Worm (Caenorhabditis elegans): ENCODE data around the gene nlp-6.

Gene nlp-6

DNA sequence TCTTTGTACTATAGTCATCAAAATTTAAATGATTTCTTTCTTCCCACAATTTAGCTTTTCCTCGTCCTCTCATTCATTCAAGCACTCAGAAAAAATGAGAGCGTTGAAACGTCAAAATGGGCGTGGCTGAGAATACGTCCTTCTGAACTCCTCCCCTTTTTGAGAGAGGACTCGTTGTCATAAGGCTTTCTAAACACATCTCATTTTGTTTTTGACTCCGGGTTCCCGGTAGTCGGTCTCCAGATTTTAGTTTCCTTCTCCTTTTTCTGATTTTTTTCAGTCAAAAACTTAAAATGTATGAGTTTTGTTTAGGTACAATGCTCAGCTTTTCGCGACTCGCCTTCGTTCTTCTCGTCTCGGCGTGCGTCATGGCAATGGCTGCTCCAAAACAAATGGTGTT, at the start of gene nlp-6:
nlp-6 (plus strand) TSS at position 301 of the 400 bp plus-strand sequence.
- TF ChIP-seq hmg-4 (GFP tag; optimal IDR thresholded peaks at IDR 0.05) (no peak), F13C5.2 (tag; optimal IDR thresholded peaks at IDR 0.05) (no peak), ceh-36 (tag; optimal IDR thresholded peaks at IDR 0.05) (no peak), flt-1 (GFP tag; IDR thresholded peaks at IDR 0.05) (no peak), pes-1 (GFP tag; IDR thresholded peaks at IDR 0.05) (no peak), B0310.2 (tag; optimal IDR thresholded peaks at IDR 0.05) (no peak), scrt-1 (GFP tag; IDR thresholded peaks at IDR 0.05) (no peak), tra-4 (tag; optimal IDR thresholded peaks at IDR 0.05) (no peak), sea-1 (GFP tag; conservative IDR thresholded peaks at IDR 0.05) (no peak), ceh-13 (GFP tag; optimal IDR thresholded peaks at IDR 0.05) (no peak), ama-1 (optimal IDR thresholded peaks at IDR 0.05) (no peak), aly-1 (tag; optimal IDR thresholded peaks at IDR 0.05) (no peak), hnd-1 (tag; optimal IDR thresholded peaks at IDR 0.05) (no peak)

DNA sequence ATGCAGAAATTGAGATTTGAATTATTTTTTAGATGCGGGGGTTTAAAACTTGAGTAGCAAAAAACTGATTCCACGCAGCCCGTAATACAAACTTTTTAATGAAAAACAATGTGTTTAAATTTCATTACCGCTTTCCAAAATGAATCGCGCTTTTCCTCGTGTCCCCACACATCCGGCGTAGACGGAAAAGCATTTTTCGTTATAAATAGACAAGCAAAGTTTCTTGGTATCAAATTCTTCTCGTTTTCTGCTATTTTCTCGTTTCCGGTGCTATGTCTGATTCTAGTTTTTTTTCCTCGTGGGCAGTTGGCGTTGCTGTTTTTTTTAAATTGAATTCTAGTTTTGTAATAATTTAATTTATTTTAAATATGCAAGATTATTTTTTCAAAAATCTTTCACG, 49.2 kb upstream of the nlp-6 start:
- TF ChIP-seq ets-7 (tag; optimal IDR thresholded peaks at IDR 0.05) = no peak
- TF ChIP-seq scrt-1 (GFP tag; IDR thresholded peaks at IDR 0.05) = no peak
- TF ChIP-seq tbx-11 (GFP tag; IDR thresholded peaks at IDR 0.05) = no peak
- TF ChIP-seq hmg-4 (GFP tag; optimal IDR thresholded peaks at IDR 0.05) = no peak
- TF ChIP-seq hnd-1 (tag; optimal IDR thresholded peaks at IDR 0.05) = no peak
- no peak for TF ChIP-seq aly-1 (tag; optimal IDR thresholded peaks at IDR 0.05)
- no peak for TF ChIP-seq sea-1 (GFP tag; conservative IDR thresholded peaks at IDR 0.05)
- TF ChIP-seq F13C5.2 (tag; optimal IDR thresholded peaks at IDR 0.05) = no peak
- TF ChIP-seq tra-4 (tag; optimal IDR thresholded peaks at IDR 0.05) = no peak

DNA sequence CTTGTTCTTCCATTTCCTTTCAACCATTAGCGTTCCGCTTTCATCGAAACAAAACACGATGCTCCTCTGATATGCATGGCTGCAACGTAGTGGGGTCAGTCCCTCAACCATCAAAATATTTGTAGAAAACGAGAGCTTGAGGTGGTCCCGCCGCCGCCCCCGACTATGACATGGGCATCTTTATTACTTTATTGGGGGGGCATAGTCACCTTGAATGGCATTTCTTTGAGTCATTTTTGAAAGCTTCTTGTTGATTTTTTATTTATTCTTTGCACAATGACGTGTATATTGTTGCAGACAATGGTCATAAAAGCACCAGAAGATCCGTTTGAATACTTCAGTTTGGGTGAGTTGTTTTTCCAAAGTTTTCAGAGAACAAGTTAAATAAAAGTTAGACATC, 48.0 kb upstream of the nlp-6 start, which contains the start of gene ncs-7:
ncs-7 (plus strand) TSS at position 301 of the 400 bp plus-strand sequence.
- TF ChIP-seq tbx-11 (GFP tag; IDR thresholded peaks at IDR 0.05) (no peak), hmg-4 (GFP tag; optimal IDR thresholded peaks at IDR 0.05) (no peak), tbx-37 (GFP tag; conservative IDR thresholded peaks at IDR 0.05) (no peak), flt-1 (GFP tag; IDR thresholded peaks at IDR 0.05) (no peak), hnd-1 (tag; optimal IDR thresholded peaks at IDR 0.05) (no peak)

DNA sequence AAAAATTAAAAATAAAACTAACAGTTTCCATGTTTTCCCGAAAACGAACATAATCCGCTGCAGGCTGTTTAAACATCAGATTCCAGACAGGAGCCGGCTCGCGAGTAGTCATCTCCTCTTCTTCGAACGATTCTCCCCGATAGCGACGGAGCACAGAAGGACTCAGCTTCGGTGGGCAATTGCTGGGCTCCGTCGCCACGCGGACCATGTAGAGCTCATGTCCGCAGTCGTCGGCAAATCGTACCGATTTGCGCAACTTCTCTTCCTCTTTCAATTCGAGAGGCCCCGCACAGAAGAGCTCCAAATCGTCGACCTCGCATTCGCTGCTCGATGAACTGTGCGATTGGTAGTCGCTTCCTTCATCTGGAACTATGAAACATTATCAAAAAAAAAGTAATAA, 37.0 kb upstream of the nlp-6 start:
- TF ChIP-seq hmbx-1 (tag; optimal IDR thresholded peaks at IDR 0.05) (no peak), ceh-13 (GFP tag; optimal IDR thresholded peaks at IDR 0.05) (no peak), sea-1 (GFP tag; conservative IDR thresholded peaks at IDR 0.05) (no peak), tra-4 (tag; optimal IDR thresholded peaks at IDR 0.05) (no peak), hmg-4 (GFP tag; optimal IDR thresholded peaks at IDR 0.05) (no peak), tbx-11 (GFP tag; IDR thresholded peaks at IDR 0.05) (no peak), F13C5.2 (tag; optimal IDR thresholded peaks at IDR 0.05) (no peak), aly-1 (tag; optimal IDR thresholded peaks at IDR 0.05) (no peak), ama-1 (optimal IDR thresholded peaks at IDR 0.05) (no peak), hnd-1 (tag; optimal IDR thresholded peaks at IDR 0.05) (no peak), tbx-37 (GFP tag; conservative IDR thresholded peaks at IDR 0.05) (no peak), flt-1 (GFP tag; IDR thresholded peaks at IDR 0.05) (no peak), ceh-36 (tag; optimal IDR thresholded peaks at IDR 0.05) (no peak), B0310.2 (tag; optimal IDR thresholded peaks at IDR 0.05) (no peak), ets-7 (tag; optimal IDR thresholded peaks at IDR 0.05) (no peak), scrt-1 (GFP tag; IDR thresholded peaks at IDR 0.05) (no peak), pes-1 (GFP tag; IDR thresholded peaks at IDR 0.05) (no peak)

DNA sequence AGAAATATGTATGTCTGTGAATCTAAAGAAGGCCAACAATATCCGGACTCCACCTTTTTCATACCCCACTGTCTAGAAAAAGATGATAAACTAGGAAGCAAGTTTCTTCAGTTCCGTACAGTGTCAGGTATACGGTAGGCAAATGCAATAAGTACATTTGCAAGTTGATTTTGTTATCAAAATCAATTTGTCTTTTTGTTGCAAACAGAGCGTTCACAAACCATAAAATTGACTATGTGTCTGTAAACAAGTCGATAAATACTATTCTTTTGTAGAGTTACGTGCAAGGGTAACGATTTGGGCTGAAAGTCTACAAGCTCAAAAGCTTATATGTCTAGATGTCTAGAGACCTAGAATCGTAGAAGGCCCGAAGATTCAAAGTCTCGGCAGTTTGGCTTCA, 36.5 kb upstream of the nlp-6 start:
- TF ChIP-seq hmbx-1 (tag; optimal IDR thresholded peaks at IDR 0.05) = no peak
- no peak for TF ChIP-seq pes-1 (GFP tag; IDR thresholded peaks at IDR 0.05)
- no peak for TF ChIP-seq ceh-36 (tag; optimal IDR thresholded peaks at IDR 0.05)
- no peak for TF ChIP-seq flt-1 (GFP tag; IDR thresholded peaks at IDR 0.05)
- TF ChIP-seq hmg-4 (GFP tag; optimal IDR thresholded peaks at IDR 0.05) = no peak
- TF ChIP-seq ceh-13 (GFP tag; optimal IDR thresholded peaks at IDR 0.05) = no peak
- TF ChIP-seq sea-1 (GFP tag; conservative IDR thresholded peaks at IDR 0.05) = no peak
- no peak for TF ChIP-seq ama-1 (optimal IDR thresholded peaks at IDR 0.05)
- TF ChIP-seq aly-1 (tag; optimal IDR thresholded peaks at IDR 0.05) = no peak
- TF ChIP-seq scrt-1 (GFP tag; IDR thresholded peaks at IDR 0.05) = no peak
- TF ChIP-seq tbx-11 (GFP tag; IDR thresholded peaks at IDR 0.05) = no peak
- TF ChIP-seq tra-4 (tag; optimal IDR thresholded peaks at IDR 0.05) = no peak
- TF ChIP-seq hnd-1 (tag; optimal IDR thresholded peaks at IDR 0.05) = no peak
- no peak for TF ChIP-seq B0310.2 (tag; optimal IDR thresholded peaks at IDR 0.05)
- no peak for TF ChIP-seq tbx-37 (GFP tag; conservative IDR thresholded peaks at IDR 0.05)

DNA sequence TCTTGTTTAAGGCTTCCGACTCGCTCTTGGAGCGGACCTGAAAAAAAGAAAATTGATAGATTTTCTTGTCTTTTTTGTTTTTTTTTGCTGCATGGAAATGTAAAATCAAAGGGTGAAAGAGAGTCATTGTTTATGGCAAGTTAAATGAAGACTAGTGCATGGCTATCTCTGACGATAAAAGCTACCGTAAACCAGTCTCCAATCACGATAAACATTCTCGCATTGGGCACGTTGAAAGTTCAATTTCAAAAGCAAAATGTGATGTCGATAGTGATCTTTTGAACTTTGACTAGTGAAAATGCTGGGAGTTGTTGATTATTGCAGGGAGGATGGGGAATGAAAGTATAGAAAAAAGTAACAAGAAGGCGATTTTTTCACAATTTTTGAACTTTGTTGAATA, 35.6 kb upstream of the nlp-6 start:
- TF ChIP-seq hnd-1 (tag; optimal IDR thresholded peaks at IDR 0.05) = no peak
- no peak for TF ChIP-seq B0310.2 (tag; optimal IDR thresholded peaks at IDR 0.05)
- TF ChIP-seq hmg-4 (GFP tag; optimal IDR thresholded peaks at IDR 0.05) = no peak
- TF ChIP-seq pes-1 (GFP tag; IDR thresholded peaks at IDR 0.05) = no peak
- TF ChIP-seq ama-1 (optimal IDR thresholded peaks at IDR 0.05) = no peak
- TF ChIP-seq hmbx-1 (tag; optimal IDR thresholded peaks at IDR 0.05) = no peak

DNA sequence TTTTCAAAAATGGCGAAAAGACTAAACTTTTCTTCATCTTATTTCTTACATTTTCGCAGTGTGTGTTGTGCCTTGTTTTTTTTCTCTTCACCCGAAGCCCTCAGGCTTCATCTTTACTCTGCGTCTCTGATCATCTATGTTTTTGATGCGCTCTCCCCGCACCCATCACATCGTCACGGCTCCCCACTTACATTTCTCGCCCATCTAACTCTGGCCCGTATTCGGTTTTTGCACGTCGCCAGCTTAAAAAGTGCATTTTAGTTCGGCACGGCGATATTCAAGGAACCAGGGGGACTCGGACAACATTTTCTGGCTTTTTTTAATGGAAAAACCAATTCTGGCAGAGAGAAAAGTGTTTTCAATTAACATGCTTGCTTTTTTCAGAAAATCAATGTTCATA, 34.9 kb upstream of the nlp-6 start:
- TF ChIP-seq pes-1 (GFP tag; IDR thresholded peaks at IDR 0.05) (no peak), hmg-4 (GFP tag; optimal IDR thresholded peaks at IDR 0.05) (no peak), flt-1 (GFP tag; IDR thresholded peaks at IDR 0.05) (no peak), ets-7 (tag; optimal IDR thresholded peaks at IDR 0.05) (no peak), tbx-11 (GFP tag; IDR thresholded peaks at IDR 0.05) (no peak), sea-1 (GFP tag; conservative IDR thresholded peaks at IDR 0.05) (no peak), scrt-1 (GFP tag; IDR thresholded peaks at IDR 0.05) (no peak), hmbx-1 (tag; optimal IDR thresholded peaks at IDR 0.05) (no peak), tra-4 (tag; optimal IDR thresholded peaks at IDR 0.05) (no peak)

DNA sequence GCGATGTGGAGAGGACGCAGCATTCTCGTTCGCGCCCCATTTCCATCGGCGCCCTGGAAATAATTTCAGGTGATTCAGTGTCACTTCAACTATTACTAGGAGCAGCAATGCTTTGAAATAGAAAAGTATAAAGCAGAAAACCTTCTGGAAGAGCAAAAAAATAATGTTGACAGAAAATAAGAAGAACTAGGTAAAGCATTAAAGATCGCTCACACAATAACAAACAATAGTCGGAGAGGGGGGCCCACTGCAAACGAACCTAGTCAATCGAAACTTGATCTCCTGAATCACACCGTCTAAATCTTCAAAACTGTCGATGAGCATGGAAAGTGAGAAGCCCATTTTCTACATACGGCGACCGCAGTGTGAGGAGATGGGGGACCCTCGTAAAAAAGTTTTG, 34.3 kb upstream of the nlp-6 start:
- no peak for TF ChIP-seq aly-1 (tag; optimal IDR thresholded peaks at IDR 0.05)
- TF ChIP-seq tbx-37 (GFP tag; conservative IDR thresholded peaks at IDR 0.05) = no peak
- no peak for TF ChIP-seq tbx-11 (GFP tag; IDR thresholded peaks at IDR 0.05)
- no peak for TF ChIP-seq ceh-36 (tag; optimal IDR thresholded peaks at IDR 0.05)
- no peak for TF ChIP-seq ceh-13 (GFP tag; optimal IDR thresholded peaks at IDR 0.05)
- no peak for TF ChIP-seq pes-1 (GFP tag; IDR thresholded peaks at IDR 0.05)
- TF ChIP-seq ama-1 (optimal IDR thresholded peaks at IDR 0.05) = no peak
- TF ChIP-seq hmg-4 (GFP tag; optimal IDR thresholded peaks at IDR 0.05) = no peak
- TF ChIP-seq hnd-1 (tag; optimal IDR thresholded peaks at IDR 0.05) = no peak
- TF ChIP-seq hmbx-1 (tag; optimal IDR thresholded peaks at IDR 0.05) = no peak
- no peak for TF ChIP-seq tra-4 (tag; optimal IDR thresholded peaks at IDR 0.05)
- TF ChIP-seq B0310.2 (tag; optimal IDR thresholded peaks at IDR 0.05) = no peak
- no peak for TF ChIP-seq scrt-1 (GFP tag; IDR thresholded peaks at IDR 0.05)
- TF ChIP-seq sea-1 (GFP tag; conservative IDR thresholded peaks at IDR 0.05) = no peak
- no peak for TF ChIP-seq F13C5.2 (tag; optimal IDR thresholded peaks at IDR 0.05)
- no peak for TF ChIP-seq flt-1 (GFP tag; IDR thresholded peaks at IDR 0.05)
- TF ChIP-seq ets-7 (tag; optimal IDR thresholded peaks at IDR 0.05) = no peak

Measured in whole organism, early embryonic.